Worm (Caenorhabditis elegans): ENCODE data around the gene R13A1.3.

Gene R13A1.3

ce11 chrIV:7182818-7183217 is 21.0 kb upstream of the R13A1.3 start:
- TF ChIP-seq W03F9.2 (tag; optimal IDR thresholded peaks at IDR 0.05) (peak; percentile 12), dao-5 (tag; optimal IDR thresholded peaks at IDR 0.05) (no peak), him-1 (tag; optimal IDR thresholded peaks at IDR 0.05) (no peak)

ce11 chrIV:7184597-7184996 is 19.2 kb upstream of the R13A1.3 start, which contains the start of gene clec-179:
Gene clec-179 (minus strand): TSS chrIV:7184697.
- no peak for TF ChIP-seq dao-5 (tag; optimal IDR thresholded peaks at IDR 0.05)
- TF ChIP-seq him-1 (tag; optimal IDR thresholded peaks at IDR 0.05), result no peak
- TF ChIP-seq W03F9.2 (tag; optimal IDR thresholded peaks at IDR 0.05), result no peak

ce11 chrIV:7186756-7187155 is 17.0 kb upstream of the R13A1.3 start, which contains the start of gene str-249:
Gene str-249 (minus strand): TSS chrIV:7186856.
- TF ChIP-seq dao-5 (tag; optimal IDR thresholded peaks at IDR 0.05) (no peak), him-1 (tag; optimal IDR thresholded peaks at IDR 0.05) (no peak), W03F9.2 (tag; optimal IDR thresholded peaks at IDR 0.05) (no peak)

- TF ChIP-seq him-1 (tag; optimal IDR thresholded peaks at IDR 0.05), result no peak
Observed at ce11 chrIV:7188030-7188429, 15.8 kb upstream of the R13A1.3 start, which contains the start of gene C42D4.13. Gene C42D4.13 (minus strand): TSS chrIV:7188130.

- peak; percentile 15 for TF ChIP-seq W03F9.2 (tag; optimal IDR thresholded peaks at IDR 0.05)
- no peak for TF ChIP-seq him-1 (tag; optimal IDR thresholded peaks at IDR 0.05)
Observed at ce11 chrIV:7188528-7189422, 15.0 kb upstream of the R13A1.3 start, which contains the start of gene srlf-7. Gene srlf-7 (plus strand): TSS chrIV:7189287.

ce11 chrIV:7190409-7190808 is 13.4 kb upstream of the R13A1.3 start:
- TF ChIP-seq him-1 (tag; optimal IDR thresholded peaks at IDR 0.05) (no peak), W03F9.2 (tag; optimal IDR thresholded peaks at IDR 0.05) (no peak), dao-5 (tag; optimal IDR thresholded peaks at IDR 0.05) (no peak)

- TF ChIP-seq W03F9.2 (tag; optimal IDR thresholded peaks at IDR 0.05) (no peak), dao-5 (tag; optimal IDR thresholded peaks at IDR 0.05) (no peak), him-1 (tag; optimal IDR thresholded peaks at IDR 0.05) (no peak)
Observed at ce11 chrIV:7191745-7192144, 12.1 kb upstream of the R13A1.3 start, which contains the start of gene R13A1.5. Gene R13A1.5 (minus strand): TSS chrIV:7191845.

- TF ChIP-seq him-1 (tag; optimal IDR thresholded peaks at IDR 0.05), result no peak
- TF ChIP-seq dao-5 (tag; optimal IDR thresholded peaks at IDR 0.05), result no peak
- TF ChIP-seq W03F9.2 (tag; optimal IDR thresholded peaks at IDR 0.05), result no peak
Observed at ce11 chrIV:7195734-7196133, 8.1 kb upstream of the R13A1.3 start, which contains the start of gene best-16. Gene best-16 (minus strand): TSS chrIV:7195834.

ce11 chrIV:7196853-7197252 is 6.9 kb upstream of the R13A1.3 start, which contains the start of gene unc-8:
Gene unc-8 (plus strand): TSS chrIV:7197153.
- no peak for TF ChIP-seq him-1 (tag; optimal IDR thresholded peaks at IDR 0.05)

- TF ChIP-seq W03F9.2 (tag; optimal IDR thresholded peaks at IDR 0.05), result no peak
- no peak for TF ChIP-seq dao-5 (tag; optimal IDR thresholded peaks at IDR 0.05)
- no peak for TF ChIP-seq him-1 (tag; optimal IDR thresholded peaks at IDR 0.05)
Observed at ce11 chrIV:7205969-7206368, 2.2 kb downstream of the R13A1.3 start, which contains the start of gene kcc-1. Gene kcc-1 (plus strand): TSS chrIV:7206269.

ce11 chrIV:7208961-7209360 is 5.2 kb downstream of the R13A1.3 start:
- TF ChIP-seq W03F9.2 (tag; optimal IDR thresholded peaks at IDR 0.05) (no peak), him-1 (tag; optimal IDR thresholded peaks at IDR 0.05) (no peak), dao-5 (tag; optimal IDR thresholded peaks at IDR 0.05) (no peak)

ce11 chrIV:7211313-7211712 is 7.5 kb downstream of the R13A1.3 start:
- TF ChIP-seq dao-5 (tag; optimal IDR thresholded peaks at IDR 0.05) (no peak), W03F9.2 (tag; optimal IDR thresholded peaks at IDR 0.05) (no peak), him-1 (tag; optimal IDR thresholded peaks at IDR 0.05) (no peak)

- TF ChIP-seq W03F9.2 (tag; optimal IDR thresholded peaks at IDR 0.05) (no peak), dao-5 (tag; optimal IDR thresholded peaks at IDR 0.05) (no peak), him-1 (tag; optimal IDR thresholded peaks at IDR 0.05) (no peak)
Observed at ce11 chrIV:7212769-7213168, 9.0 kb downstream of the R13A1.3 start.

- TF ChIP-seq W03F9.2 (tag; optimal IDR thresholded peaks at IDR 0.05), result no peak
- TF ChIP-seq him-1 (tag; optimal IDR thresholded peaks at IDR 0.05), result no peak
- TF ChIP-seq dao-5 (tag; optimal IDR thresholded peaks at IDR 0.05), result no peak
Observed at ce11 chrIV:7216210-7216609, 12.4 kb downstream of the R13A1.3 start.
